Fruit fly (Drosophila melanogaster) Kc167 (cell line): Measurements from ENCODE around the gene CG16736.

Experiments
- Myc ChIP-seq: fragments of >200 bp; optimal IDR thresholded peaks from 2 replicates; lab custom pipeline; 2017; ENCODE audit warnings: missing external identifiers
- Sin3A ChIP-seq: fragments of >200 bp; optimal IDR thresholded peaks from 2 replicates; lab custom pipeline; 2018; ENCODE audit warnings: missing external identifiers
- h ChIP-seq: fragments of >200 bp; optimal IDR thresholded peaks from 3 replicates; lab custom pipeline; 2018; ENCODE audit warnings: missing external identifiers
- insv ChIP-seq: fragments of >200 bp; optimal IDR thresholded peaks from 3 replicates; lab custom pipeline; 2018; ENCODE audit warnings: missing external identifiers
- psq ChIP-seq: fragments of >200 bp; optimal IDR thresholded peaks from 2 replicates; lab custom pipeline; 2017; ENCODE audit warnings: missing external identifiers
- ttk ChIP-seq: sonication (Bioruptor generic); optimal IDR thresholded peaks from 2 replicates; lab custom pipeline; 2017; ENCODE audit warnings: missing external identifiers

CG16736 gene

DNA sequence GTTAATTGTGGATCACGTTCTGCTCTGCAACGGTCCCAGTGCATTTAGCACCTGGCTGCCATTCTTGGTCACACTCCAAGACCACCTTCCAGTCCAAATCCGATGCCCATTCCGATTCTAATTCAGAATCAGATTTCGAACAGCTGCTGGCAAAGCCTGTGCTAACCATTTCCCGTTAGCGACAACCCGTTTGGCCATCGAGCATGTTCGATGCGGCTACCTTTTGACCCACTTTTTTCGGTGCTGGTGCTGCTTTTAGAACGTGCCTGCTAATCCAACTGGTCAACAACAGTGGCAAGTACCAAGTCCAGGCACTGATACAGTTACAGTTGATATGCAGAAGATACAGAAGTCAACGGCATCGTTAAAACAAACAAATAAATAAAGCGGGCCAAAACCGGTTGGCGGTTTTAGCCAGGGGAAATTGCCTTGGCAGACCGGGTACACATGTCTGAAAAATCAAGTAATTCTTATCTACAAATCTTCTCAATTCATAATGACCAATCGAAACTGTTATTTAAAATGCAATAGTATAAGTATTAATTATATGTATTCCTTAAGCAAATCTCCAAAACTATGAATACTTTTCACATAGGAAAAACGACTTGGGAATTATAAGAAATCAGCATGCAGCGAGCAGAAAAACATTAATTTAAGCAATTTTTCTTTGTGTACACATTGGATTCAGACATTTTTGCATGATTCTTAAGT, 8.3 kb downstream of the CG16736 start:
- no peak for TF ChIP-seq insv
- no peak for TF ChIP-seq psq (lab: Kevin White, UChicago)
- TF ChIP-seq Sin3A (lab: Kevin White, UChicago), result no peak
- TF ChIP-seq Myc, result no peak
- no peak for TF ChIP-seq h
- no peak for TF ChIP-seq ttk

DNA sequence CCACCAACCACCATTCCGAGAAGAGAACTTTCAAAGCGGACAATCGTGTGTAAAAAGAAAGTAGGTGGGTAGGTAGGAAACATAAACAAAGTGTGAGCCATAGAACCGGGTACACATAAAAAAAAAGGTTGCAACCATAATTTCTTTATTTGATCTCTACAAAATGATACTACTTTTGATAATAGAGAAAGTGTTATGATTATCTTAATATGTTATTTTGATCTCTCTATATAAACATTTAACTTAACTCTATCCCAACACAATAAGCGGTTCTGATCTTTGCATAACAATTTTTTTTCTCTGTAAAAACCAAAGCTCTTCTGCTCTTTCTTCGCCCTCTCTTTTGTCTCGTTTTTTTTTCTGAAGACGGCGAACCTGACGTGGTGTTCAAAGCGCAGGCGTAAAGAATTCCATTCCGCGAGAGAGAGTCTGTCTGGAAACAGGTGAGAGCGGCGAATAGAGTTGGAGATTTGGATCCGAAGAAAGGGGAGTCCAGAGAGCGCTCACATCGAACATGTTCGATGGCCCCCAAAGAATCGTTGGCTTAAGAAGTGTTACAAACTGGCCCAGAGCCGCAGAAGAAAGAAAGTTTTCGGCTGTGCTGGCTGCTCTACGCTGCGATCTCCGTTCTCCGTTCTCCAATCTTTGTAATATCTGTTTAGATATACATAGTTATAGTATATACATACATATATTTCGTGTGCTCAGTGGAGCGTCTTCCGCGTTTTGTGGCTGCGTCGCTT, 10.5 kb downstream of the CG16736 start:
- TF ChIP-seq ttk, result no peak
- no peak for TF ChIP-seq psq (lab: Kevin White, UChicago)
- TF ChIP-seq h, result no peak
- TF ChIP-seq Myc, result no peak
- TF ChIP-seq Sin3A (lab: Kevin White, UChicago), result no peak
- TF ChIP-seq insv, result no peak

DNA sequence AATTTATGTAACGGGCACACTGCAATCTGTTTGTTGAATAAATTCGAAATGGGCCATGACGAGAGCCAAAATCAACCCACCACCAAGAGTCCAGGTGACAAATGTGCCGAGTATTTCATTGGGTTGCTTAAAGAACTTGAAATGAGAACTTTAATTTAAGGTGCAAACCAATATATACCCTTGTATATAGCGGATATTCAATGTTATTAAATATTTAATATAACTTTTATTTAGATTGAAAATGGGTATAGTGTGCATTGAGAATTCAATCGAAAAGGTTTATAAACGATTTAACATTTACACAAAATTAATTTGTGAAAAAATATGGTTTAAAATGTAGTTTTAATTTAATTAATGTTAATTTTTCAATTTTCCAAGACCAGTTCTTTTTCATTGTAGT, 11.2 kb downstream of the CG16736 start, which contains the start of gene CG8420:
Gene CG8420, plus strand, starts transcription at position 284 of the 400 bp plus-strand sequence.
- TF ChIP-seq Sin3A (lab: Kevin White, UChicago), result no peak
- no peak for TF ChIP-seq ttk
- no peak for TF ChIP-seq insv
- no peak for TF ChIP-seq psq (lab: Kevin White, UChicago)
- no peak for TF ChIP-seq Myc
- TF ChIP-seq h, result no peak

DNA sequence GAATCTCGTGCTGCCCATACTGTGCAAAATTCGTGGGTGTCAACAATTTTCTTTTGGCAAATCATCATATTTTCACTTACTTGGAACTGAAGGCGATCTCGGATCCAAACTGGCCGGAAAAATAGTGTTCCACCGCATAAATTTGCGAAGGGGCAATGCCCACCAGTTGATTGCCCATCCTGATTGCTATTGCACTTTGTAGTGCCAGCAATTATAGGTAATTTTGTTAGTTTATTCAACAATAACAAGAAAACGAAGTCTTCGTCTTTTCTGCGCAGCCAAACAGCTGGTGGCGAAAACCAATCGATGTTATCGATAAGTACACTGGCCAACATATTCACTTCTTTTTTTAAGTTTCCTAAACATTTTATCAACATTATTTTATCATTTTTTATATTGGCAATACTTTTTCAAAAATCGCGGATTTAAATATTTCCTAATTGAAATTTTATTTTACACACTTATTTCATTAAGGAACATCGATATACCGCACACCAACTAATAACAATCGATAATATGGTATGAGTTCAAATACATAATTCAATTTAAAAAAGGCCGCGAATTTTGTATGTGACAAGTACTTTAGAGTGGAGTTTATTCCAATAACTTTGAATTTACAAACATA, 11.8 kb downstream of the CG16736 start, which contains the start of gene Vps15:
Gene Vps15, minus strand, starts transcription at position 294 of the 625 bp plus-strand sequence.
- no peak for TF ChIP-seq ttk
- TF ChIP-seq h, result no peak
- no peak for TF ChIP-seq psq (lab: Kevin White, UChicago)
- no peak for TF ChIP-seq insv
- no peak for TF ChIP-seq Sin3A (lab: Kevin White, UChicago)
- no peak for TF ChIP-seq Myc

DNA sequence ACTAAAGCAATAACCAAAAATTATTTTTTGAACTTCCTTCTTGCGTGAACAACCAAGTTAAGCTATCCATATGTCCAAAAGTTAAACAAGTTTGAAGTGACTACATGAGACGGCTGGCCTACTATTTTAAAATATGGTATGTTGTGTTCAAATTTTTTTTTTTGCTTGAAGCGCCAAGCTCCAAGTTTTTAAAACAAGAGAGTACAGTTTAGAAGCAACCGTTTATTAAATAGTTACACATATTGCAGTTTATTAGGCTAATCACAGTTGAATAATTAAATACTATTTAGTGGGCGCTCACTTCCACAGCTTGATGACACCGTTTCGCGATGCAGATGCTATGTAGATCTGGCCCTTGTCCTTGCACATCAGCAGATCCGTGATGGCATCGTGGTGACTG, 17.0 kb downstream of the CG16736 start, which contains the start of gene D1:
Gene D1, minus strand, starts transcription at position 101 of the 400 bp plus-strand sequence.
- TF ChIP-seq psq (lab: Kevin White, UChicago) (no peak), h (no peak), insv (no peak), Myc (no peak)

DNA sequence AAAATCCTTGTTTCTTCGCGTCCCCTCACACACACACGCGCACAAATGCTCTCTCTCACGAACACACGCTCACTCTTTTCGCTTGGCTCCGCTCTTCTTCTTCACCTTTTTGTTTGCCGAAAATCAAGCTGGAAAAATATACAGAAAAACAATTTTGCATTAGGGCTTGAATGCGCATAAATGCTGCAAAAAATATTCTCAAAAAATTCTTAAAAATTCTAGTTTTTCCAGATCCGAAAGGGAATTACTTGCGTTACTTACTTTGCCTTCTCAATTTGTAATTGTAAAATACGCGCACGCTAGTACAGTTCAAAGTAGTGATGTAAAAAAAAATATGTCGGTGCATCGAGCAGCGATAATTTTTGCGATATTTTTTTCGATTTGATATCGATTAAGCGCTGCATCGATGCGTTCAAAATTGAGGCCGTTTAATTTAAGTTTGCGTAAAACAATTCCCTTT, 17.5 kb downstream of the CG16736 start:
- no peak for TF ChIP-seq Myc
- no peak for TF ChIP-seq ttk
- TF ChIP-seq insv, result no peak
- no peak for TF ChIP-seq h
- TF ChIP-seq psq (lab: Kevin White, UChicago), result no peak

DNA sequence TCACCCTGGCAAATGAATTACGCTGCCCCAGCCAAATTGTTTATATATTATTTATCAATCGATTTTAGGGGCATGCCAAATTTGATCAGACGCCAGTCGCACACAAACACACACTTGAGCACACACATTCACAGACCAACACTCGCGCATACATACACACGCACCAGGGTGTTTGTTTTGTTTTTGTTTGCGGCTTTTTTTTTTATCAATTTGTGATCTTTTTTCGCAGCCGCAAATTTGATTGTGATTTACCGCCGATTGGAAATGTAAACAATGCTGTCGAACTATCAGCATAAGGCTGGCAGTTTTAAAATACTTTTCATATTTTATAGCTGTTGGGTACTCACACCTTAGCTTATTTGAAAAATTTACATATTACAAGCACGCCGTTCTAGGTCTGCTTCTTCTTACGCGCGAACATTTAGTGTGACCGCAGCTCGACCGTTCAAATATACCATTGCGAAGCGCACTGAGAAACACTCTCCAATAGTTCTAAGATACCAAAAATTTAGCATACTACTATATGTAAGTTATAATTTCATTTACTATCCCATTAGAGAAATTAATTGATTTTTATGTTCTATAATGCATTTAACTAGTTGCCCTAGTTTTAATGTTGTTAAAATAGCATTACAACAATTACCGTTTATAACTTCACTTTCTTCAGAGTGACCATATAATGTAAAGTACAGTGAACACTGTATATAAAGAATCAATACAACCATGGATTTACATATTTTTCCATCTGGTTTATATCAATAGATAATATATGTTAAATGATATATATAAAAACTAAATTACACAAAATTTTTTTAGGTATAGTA, 20.0 kb downstream of the CG16736 start, which contains the start of gene pum:
Gene pum, minus strand, starts transcription at position 415 of the 824 bp plus-strand sequence.
- TF ChIP-seq h, result no peak
- no peak for TF ChIP-seq Sin3A (lab: Kevin White, UChicago)
- no peak for TF ChIP-seq ttk
- no peak for TF ChIP-seq insv
- no peak for TF ChIP-seq Myc
- TF ChIP-seq psq (lab: Kevin White, UChicago), result no peak

DNA sequence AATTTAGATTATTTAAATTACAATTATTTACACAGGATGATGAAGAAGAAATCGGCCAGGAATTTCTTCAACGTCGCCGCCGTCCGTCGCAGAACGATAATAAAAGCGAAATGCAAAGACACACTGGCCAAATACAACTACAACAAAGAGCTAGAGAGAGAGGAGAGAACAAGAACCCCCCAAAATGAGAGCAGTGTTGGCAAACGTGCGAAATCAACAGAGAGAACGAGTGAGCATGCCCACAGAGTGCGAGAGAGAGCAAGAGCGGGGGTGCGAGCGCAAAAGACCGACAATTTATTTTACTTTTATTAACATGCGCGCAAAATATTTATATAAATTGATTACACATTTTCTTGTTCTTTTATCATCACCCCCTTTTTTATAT, 20.6 kb downstream of the CG16736 start:
- TF ChIP-seq Sin3A (lab: Kevin White, UChicago) (no peak), psq (lab: Kevin White, UChicago) (no peak), Myc (no peak), insv (no peak), h (no peak), ttk (no peak)

DNA sequence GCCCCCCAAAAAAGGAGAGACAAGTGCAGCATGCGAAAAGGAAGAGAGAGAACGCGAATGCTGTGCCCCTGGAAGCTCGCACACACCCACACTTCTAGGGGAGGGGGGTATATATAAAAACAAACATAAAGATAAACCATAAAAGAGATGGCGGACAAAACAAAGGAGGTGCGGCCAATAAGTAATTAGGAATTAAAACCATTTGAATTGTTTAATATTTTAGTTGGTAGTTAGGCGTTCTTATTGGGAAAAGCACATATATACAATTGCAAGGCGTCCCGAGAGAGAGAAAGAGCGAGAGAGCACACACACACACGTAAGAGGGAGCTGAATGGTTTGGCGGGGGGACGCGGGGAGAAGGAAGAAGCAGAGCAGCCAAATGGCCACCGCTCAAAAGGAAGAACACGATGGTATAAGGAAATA, 21.4 kb downstream of the CG16736 start:
- TF ChIP-seq psq (lab: Kevin White, UChicago) (peak; percentile 88), ttk (no peak)

DNA sequence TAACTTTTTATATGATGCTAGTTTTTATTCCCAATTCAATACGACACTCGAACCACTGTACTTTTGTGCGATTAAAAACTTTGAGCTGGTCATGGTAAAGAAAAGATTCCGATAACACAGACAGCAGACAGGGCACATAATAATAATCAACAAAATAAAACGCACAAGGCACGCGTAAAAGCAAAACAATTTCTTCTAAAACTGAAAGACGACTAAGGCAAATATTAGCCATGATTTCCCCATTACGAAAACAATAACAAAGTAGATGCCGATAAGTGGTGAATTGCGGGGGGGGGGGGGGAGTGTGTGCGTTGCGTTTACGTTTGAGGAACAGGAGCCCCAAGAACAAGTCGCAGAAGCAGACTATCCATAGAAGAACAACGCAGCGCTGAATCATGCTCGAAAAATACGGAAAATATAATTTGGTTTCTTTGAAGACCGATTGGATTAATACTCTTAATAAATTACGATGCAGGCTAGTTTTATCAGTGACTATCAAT, 22.7 kb downstream of the CG16736 start:
- TF ChIP-seq Myc (no peak), insv (no peak), h (no peak), psq (lab: Kevin White, UChicago) (no peak), ttk (no peak), Sin3A (lab: Kevin White, UChicago) (no peak)

DNA sequence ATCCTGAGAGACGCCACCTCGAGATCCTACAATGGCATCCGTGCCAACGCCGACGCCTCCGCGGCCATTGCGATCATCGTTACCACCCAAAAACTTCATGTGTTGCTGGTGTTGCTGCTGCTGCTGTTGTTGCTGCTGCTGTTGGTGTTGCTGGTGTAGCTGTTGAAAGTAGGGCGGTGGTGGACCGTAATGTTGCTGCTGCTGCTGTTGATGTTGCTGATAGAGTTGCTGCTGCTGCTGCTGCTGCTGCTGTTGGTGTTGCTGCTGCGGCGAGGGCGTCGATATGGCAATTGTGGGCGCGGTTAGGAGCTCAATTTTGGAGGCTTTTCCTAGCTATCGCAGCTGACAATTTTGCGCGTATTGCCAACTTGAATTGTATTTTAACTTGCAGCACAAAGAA, 23.8 kb downstream of the CG16736 start:
- TF ChIP-seq Myc (no peak), insv (no peak), h (no peak), ttk (no peak), psq (lab: Kevin White, UChicago) (no peak), Sin3A (lab: Kevin White, UChicago) (no peak)

DNA sequence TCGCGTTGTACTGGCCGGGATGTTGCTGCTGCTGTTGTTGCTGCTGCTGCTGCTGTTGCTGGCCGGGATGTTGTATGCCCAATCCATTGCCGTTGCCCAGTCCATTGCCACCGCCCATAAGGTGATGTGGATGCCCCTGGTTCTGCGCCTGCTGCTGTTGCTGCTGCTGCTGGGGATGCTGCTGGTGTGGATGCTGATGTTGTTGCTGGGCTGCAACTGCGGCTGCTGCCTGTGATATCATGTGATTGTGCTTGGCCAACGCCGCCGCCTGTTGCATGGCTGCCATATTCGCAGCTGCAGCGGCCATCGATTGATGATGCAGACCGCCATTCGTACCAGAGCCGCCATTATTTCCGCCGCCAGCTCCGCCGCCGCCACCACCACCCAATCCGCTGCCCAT, 25.2 kb downstream of the CG16736 start:
- TF ChIP-seq insv (no peak), Sin3A (lab: Kevin White, UChicago) (no peak), psq (lab: Kevin White, UChicago) (no peak), ttk (no peak), Myc (no peak), h (no peak)
